Fruit fly (Drosophila melanogaster): ENCODE data around the gene Ir67a.

dm6 chr3L:9559040-9559439 lies 15.2 kb upstream of the Ir67a start:
- TF ChIP-seq fd96Ca (GFP tag; IDR thresholded peaks at IDR 0.05): 0 out of 3 replicates have a peak, but pooled peaks have one; percentile 5
- no peak for TF ChIP-seq Pif1A (GFP tag; optimal IDR thresholded peaks at IDR 0.05)
- no peak for TF ChIP-seq CG8301 (tag; optimal IDR thresholded peaks at IDR 0.05)
- TF ChIP-seq rn (GFP tag; IDR thresholded peaks at IDR 0.05): no peak
- TF ChIP-seq Snoo (tag; optimal IDR thresholded peaks at IDR 0.05): no peak
- no peak for TF ChIP-seq CG9948 (tag; optimal IDR thresholded peaks at IDR 0.05)
- no peak for TF ChIP-seq CG15710 (tag; optimal IDR thresholded peaks at IDR 0.05)
- TF ChIP-seq gl (tag; optimal IDR thresholded peaks at IDR 0.05): no peak
- no peak for TF ChIP-seq CG14655 (GFP tag; optimal IDR thresholded peaks at IDR 0.05)
- TF ChIP-seq CG34367 (tag; optimal IDR thresholded peaks at IDR 0.05): no peak
- no peak for TF ChIP-seq EcR (GFP tag; optimal IDR thresholded peaks at IDR 0.05)
- no peak for TF ChIP-seq CG12605 (GFP tag; IDR thresholded peaks at IDR 0.05)

All from whole organism, pupa.